Fruit fly (Drosophila melanogaster): ENCODE data around the gene CG34140.
A peak's percentile ranks its signal among the peaks of the same experiment; 100 is the strongest.

Gene CG34140

dm6 chr3L:223019-223902, 39.0 kb upstream of the CG34140 start, which contains the start of the genes pyx and CG33229 (continued):
- TF ChIP-seq Sox15 (GFP tag; optimal IDR thresholded peaks at IDR 0.05) (peak; percentile 83), CG10631 (GFP tag; optimal IDR thresholded peaks at IDR 0.05) (peak; percentile 86), CG8119 (GFP tag; IDR thresholded peaks at IDR 0.05) (peak; percentile 74), fd85E (GFP tag; optimal IDR thresholded peaks at IDR 0.05) (no peak), Hr38 (GFP tag; optimal IDR thresholded peaks at IDR 0.05) (no peak), CG34406 (GFP tag; optimal IDR thresholded peaks at IDR 0.05) (peak; percentile 75), CG6808 (GFP tag; optimal IDR thresholded peaks at IDR 0.05) (peak; percentile 71), CG7368 (GFP tag; optimal IDR thresholded peaks at IDR 0.05) (no peak), acj6 (GFP tag; optimal IDR thresholded peaks at IDR 0.05) (peak; percentile 88), Blimp-1 (GFP tag; optimal IDR thresholded peaks at IDR 0.05) (peak; percentile 65), CG3919 (GFP tag; optimal IDR thresholded peaks at IDR 0.05) (peak; percentile 78), CG11902 (GFP tag; optimal IDR thresholded peaks at IDR 0.05) (peak; percentile 81), CG6276 (GFP tag; optimal IDR thresholded peaks at IDR 0.05) (peak; percentile 74), Lpt (GFP tag; optimal IDR thresholded peaks at IDR 0.05) (peak; percentile 65), topi (GFP tag; optimal IDR thresholded peaks at IDR 0.05) (peak; percentile 85), CG6792 (GFP tag; optimal IDR thresholded peaks at IDR 0.05) (peak; percentile 74), OdsH (GFP tag; optimal IDR thresholded peaks at IDR 0.05) (peak; percentile 87), Eip93F (GFP tag; optimal IDR thresholded peaks at IDR 0.05) (peak; percentile 79), CG11294 (GFP tag; IDR thresholded peaks at IDR 0.05) (peak; percentile 65; the same call in 1 of the 2 replicates), CG4318 (GFP tag; optimal IDR thresholded peaks at IDR 0.05) (no peak), svp (GFP tag) (peak; percentile 93), CG10669 (GFP tag; optimal IDR thresholded peaks at IDR 0.05) (peak; percentile 72), CG16779 (tag; optimal IDR thresholded peaks at IDR 0.05) (no peak)

DNA sequence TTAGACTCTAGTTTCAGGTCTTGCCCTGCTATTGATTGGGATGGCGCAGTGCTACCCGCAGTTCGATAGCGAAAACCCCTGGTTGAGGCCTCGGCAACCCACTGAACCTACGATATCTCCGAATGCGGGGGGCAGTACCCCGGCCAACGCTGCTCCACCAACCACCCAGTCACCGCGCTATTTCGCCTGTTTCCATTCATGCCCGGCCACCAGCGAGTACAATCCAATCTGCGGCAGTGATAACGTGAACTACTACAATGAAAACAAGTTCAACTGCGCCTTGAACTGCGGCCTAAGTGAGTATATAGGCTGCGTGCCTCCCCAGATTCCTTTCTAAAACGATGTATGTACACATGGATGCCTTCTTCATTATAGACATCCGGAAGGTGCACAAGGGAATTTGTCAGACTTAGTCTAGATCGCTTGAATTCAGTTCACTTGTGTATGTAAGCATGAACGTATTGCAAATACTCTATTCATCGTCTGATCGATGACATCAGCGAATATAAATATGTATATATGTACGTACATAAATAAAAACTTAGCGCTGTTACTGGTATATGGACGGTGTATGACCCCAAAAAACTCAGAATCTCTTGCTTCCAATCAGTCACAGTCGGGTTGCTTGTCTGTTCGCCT, 33.4 kb upstream of the CG34140 start, which contains the start of gene CG13877:
CG13877 (plus strand) TSS at position 589 of the 639 bp plus-strand sequence.
- no peak for TF ChIP-seq esn (GFP tag; optimal IDR thresholded peaks at IDR 0.05)
- no peak for TF ChIP-seq Hr39 (GFP tag; optimal IDR thresholded peaks at IDR 0.05)
- no peak for TF ChIP-seq CG11762 (GFP tag; optimal IDR thresholded peaks at IDR 0.05; ENCODE audit: insufficient read depth)
- TF ChIP-seq dsx (GFP tag; optimal IDR thresholded peaks at IDR 0.05; ENCODE audit: poor library complexity, severe bottlenecking) = no peak
- peak; percentile 92 for TF ChIP-seq svp (GFP tag)
- TF ChIP-seq pdm3 (GFP tag; optimal IDR thresholded peaks at IDR 0.05) = no peak
- no peak for TF ChIP-seq Blimp-1 (GFP tag; optimal IDR thresholded peaks at IDR 0.05)
- no peak for TF ChIP-seq salr (GFP tag; optimal IDR thresholded peaks at IDR 0.05)
- no peak for TF ChIP-seq Ets21C (GFP tag; optimal IDR thresholded peaks at IDR 0.05)

DNA sequence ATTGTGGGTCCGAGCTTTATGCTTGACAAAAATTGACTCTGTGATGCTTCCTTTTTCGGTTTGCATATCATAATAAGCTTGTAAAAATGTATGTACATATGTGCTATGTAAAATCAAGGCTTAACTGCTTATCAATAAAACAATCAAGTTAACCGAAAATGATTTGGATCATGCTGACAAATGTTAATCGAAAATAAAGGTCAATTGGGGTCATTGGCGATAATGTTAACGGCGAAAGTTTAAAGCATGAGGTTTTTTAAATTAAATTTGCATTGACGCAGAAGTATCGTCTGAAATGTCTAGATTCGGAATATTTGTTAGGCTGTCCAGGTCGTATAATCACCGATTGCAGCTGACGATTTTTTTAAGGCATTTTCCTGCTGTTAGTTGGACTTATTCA, 32.1 kb upstream of the CG34140 start, which contains the start of gene Kaz1-ORFB:
Kaz1-ORFB (plus strand) TSS at position 301 of the 400 bp plus-strand sequence.
- TF ChIP-seq Eip75B (GFP tag; optimal IDR thresholded peaks at IDR 0.05) = no peak
- no peak for TF ChIP-seq Blimp-1 (GFP tag; optimal IDR thresholded peaks at IDR 0.05)
- TF ChIP-seq dac (GFP tag; optimal IDR thresholded peaks at IDR 0.05) = no peak
- TF ChIP-seq CG11294 (GFP tag; IDR thresholded peaks at IDR 0.05) = no peak
- no peak for TF ChIP-seq Lpt (GFP tag; optimal IDR thresholded peaks at IDR 0.05)
- no peak for TF ChIP-seq CG8319 (GFP tag; optimal IDR thresholded peaks at IDR 0.05)
- TF ChIP-seq Ets21C (GFP tag; optimal IDR thresholded peaks at IDR 0.05) = no peak
- TF ChIP-seq CG34406 (GFP tag; optimal IDR thresholded peaks at IDR 0.05) = no peak
- TF ChIP-seq Eip93F (GFP tag; optimal IDR thresholded peaks at IDR 0.05) = no peak
- TF ChIP-seq CG3919 (GFP tag; optimal IDR thresholded peaks at IDR 0.05) = no peak
- no peak for TF ChIP-seq CG11762 (GFP tag; optimal IDR thresholded peaks at IDR 0.05; ENCODE audit: insufficient read depth)
- no peak for TF ChIP-seq CG4318 (GFP tag; optimal IDR thresholded peaks at IDR 0.05)
- no peak for TF ChIP-seq CG6163 (GFP tag; IDR thresholded peaks at IDR 0.05)
- no peak for TF ChIP-seq fd85E (GFP tag; optimal IDR thresholded peaks at IDR 0.05)
- no peak for TF ChIP-seq CG6276 (GFP tag; optimal IDR thresholded peaks at IDR 0.05)
- no peak for TF ChIP-seq CG8632 (GFP tag; optimal IDR thresholded peaks at IDR 0.05)

Measured in whole organism, prepupa.